Worm (Caenorhabditis elegans) whole organism, mixed stage, embryonic: ENCODE measurements around the gene gsto-3.

Experiments used
- ces-1 ChIP-seq: fragments of 150-350 bp; optimal IDR thresholded peaks from 2 replicates; lab custom pipeline; 2014; ENCODE audit warnings: missing biosample characterization, missing genetic modification reagents, missing genetic modification characterization
- lin-13 ChIP-seq: fragments of 150-350 bp; optimal IDR thresholded peaks from 2 replicates; lab custom pipeline; 2014; ENCODE audit warnings: missing biosample characterization, missing genetic modification characterization
- lsy-2 ChIP-seq: fragments of 150-350 bp; optimal IDR thresholded peaks from 2 replicates; lab custom pipeline; 2014; ENCODE audit warnings: missing biosample characterization, missing genetic modification characterization
- mep-1 ChIP-seq: fragments of 150-350 bp; optimal IDR thresholded peaks from 2 replicates; lab custom pipeline; 2017; ENCODE audit warnings: missing biosample characterization, missing genetic modification reagents, missing genetic modification characterization, inconsistent platforms
- unc-62 ChIP-seq: fragments of 150-350 bp; optimal IDR thresholded peaks from 2 replicates; lab custom pipeline; 2014; ENCODE audit warnings: missing biosample characterization, missing genetic modification reagents, missing genetic modification characterization
- zip-8 ChIP-seq: fragments of 150-350 bp; optimal IDR thresholded peaks from 2 replicates; lab custom pipeline; 2014; ENCODE audit warnings: missing biosample characterization, missing genetic modification characterization

DNA sequence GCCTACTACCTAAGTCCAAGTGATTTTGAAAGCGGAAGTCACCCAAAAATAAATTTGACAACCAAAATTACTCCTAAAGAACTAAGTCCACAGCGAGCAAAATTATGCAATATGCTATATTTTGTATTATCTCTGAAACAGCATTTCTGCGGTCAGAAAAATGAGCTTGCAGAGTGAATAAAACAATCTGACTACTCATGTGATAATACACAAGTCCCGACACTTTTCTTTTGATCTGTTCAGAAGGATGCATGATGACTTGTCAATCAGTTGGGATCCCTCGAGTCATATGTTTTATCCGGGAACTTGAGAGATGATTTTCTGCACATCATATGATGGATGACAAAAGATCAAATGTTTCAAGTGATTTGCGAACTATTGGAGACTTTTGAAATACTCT lies 4.0 kb upstream of the gsto-3 start:
- TF ChIP-seq unc-62 (GFP tag; lab: Kevin White, UChicago) (peak; percentile 12), ces-1 (GFP tag; lab: Kevin White, UChicago) (no peak), lin-13 (tag; lab: Kevin White, UChicago) (no peak), lsy-2 (no peak), zip-8 (tag; lab: Kevin White, UChicago) (no peak), mep-1 (tag; lab: Kevin White, UChicago) (no peak)
